Worm (Caenorhabditis elegans) whole organism, early embryonic: ENCODE measurements around the gene Y47D7A.3.

Source experiments
- F13C5.2 ChIP-seq: sonication (generic microtip); optimal IDR thresholded peaks from 2 replicates; lab custom pipeline; 2017; ENCODE audit warnings: mild to moderate bottlenecking, missing genetic modification characterization, inconsistent platforms, missing compliant biosample characterization
- aly-1 ChIP-seq: sonication (generic microtip); optimal IDR thresholded peaks from 2 replicates; lab custom pipeline; 2016; ENCODE audit warnings: missing genetic modification characterization, missing compliant biosample characterization
- ama-1 ChIP-seq: fragments of 150-350 bp; optimal IDR thresholded peaks from 2 replicates; lab custom pipeline; 2014
- ets-7 ChIP-seq: sonication (generic microtip); optimal IDR thresholded peaks from 2 replicates; lab custom pipeline; 2016; ENCODE audit warnings: missing genotype, missing genetic modification characterization, missing compliant biosample characterization
- hmg-4 ChIP-seq: fragments of 200-800 bp; sonication (Bioruptor generic); optimal IDR thresholded peaks from 2 replicates; lab custom pipeline; 2018; ENCODE audit warnings: mild to moderate bottlenecking, missing genetic modification characterization, missing compliant biosample characterization
- scrt-1 ChIP-seq: fragments of 200-800 bp; sonication (Bioruptor generic); IDR thresholded peaks from 2 replicates; pipeline ENCODE4 v1.3.6; 2022; ENCODE audit warnings: missing genetic modification characterization, missing compliant biosample characterization
- tbx-11 ChIP-seq: fragments of 200-800 bp; sonication (Bioruptor generic); IDR thresholded peaks from 2 replicates; pipeline ENCODE4 v1.3.6; 2022; ENCODE audit warnings: missing genetic modification characterization, missing compliant biosample characterization
- tbx-37 ChIP-seq: fragments of 200-800 bp; sonication (Bioruptor generic); conservative IDR thresholded peaks from 2 replicates; pipeline ENCODE4 v1.3.6; 2022; ENCODE audit warnings: missing genetic modification reagents, missing genetic modification characterization, missing compliant biosample characterization
- tra-4 ChIP-seq: sonication (generic microtip); optimal IDR thresholded peaks from 2 replicates; lab custom pipeline; 2017; ENCODE audit warnings: missing genetic modification characterization, missing compliant biosample characterization

ce11 chrV:4375807-4376564 lies 34.8 kb upstream of the Y47D7A.3 start, which contains the start of gene F32D1.7:
- TF ChIP-seq tra-4 (tag; lab: Kevin White, UChicago): no peak
- no peak for TF ChIP-seq tbx-11 (GFP tag; lab: Robert Waterston, UW)
- no peak for TF ChIP-seq ama-1 (lab: Kevin White, UChicago)
- no peak for TF ChIP-seq ets-7 (tag; lab: Kevin White, UChicago)
- no peak for TF ChIP-seq scrt-1 (GFP tag; lab: Robert Waterston, UW)
- TF ChIP-seq F13C5.2 (tag; lab: Kevin White, UChicago): no peak
- TF ChIP-seq aly-1 (tag; lab: Kevin White, UChicago): no peak
- no peak for TF ChIP-seq tbx-37 (GFP tag; lab: Robert Waterston, UW)
- TF ChIP-seq hmg-4 (GFP tag; lab: Kevin White, UChicago): no peak
